Worm (Caenorhabditis elegans): ENCODE data around the gene C55A1.7.
"Not testable (repeated sequence)": the region's sequence is repeated elsewhere in the genome, so short reads cannot be mapped to it uniquely, and the experiment has no call there.

C55A1.7 gene

DNA sequence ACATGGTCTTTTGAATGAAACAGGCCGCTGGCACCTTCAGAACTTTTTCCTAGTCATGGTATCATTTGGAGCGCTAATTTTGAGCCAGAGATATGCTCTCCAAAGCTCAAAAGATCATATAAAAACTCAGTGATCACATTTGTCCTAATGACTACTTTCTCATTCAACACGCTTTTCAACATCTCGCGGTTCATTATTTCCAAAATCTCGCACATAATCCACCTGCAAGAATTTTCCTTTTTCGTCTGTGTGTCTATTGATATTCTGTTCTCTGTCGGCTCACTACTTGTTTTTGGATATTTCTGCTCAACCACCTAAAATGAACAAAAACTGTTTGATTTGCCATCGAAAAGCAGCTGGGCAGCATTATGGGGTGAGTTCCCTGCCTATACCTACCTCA, 26.3 kb upstream of the C55A1.7 start, which contains the start of gene nhr-51:
Gene nhr-51, plus strand, starts transcription at position 301 of the 400 bp plus-strand sequence.
- TF ChIP-seq zip-8 (tag; optimal IDR thresholded peaks at IDR 0.05) (no peak), ceh-83 (GFP tag; optimal IDR thresholded peaks at IDR 0.05) (no peak), nhr-12 (tag; optimal IDR thresholded peaks at IDR 0.05) (no peak), unc-39 (tag; optimal IDR thresholded peaks at IDR 0.05) (no peak), nhr-2 (tag; optimal IDR thresholded peaks at IDR 0.05) (no peak), mls-2 (tag; optimal IDR thresholded peaks at IDR 0.05) (no peak), tbx-8 (GFP tag; optimal IDR thresholded peaks at IDR 0.05) (no peak), nhr-28 (tag; optimal IDR thresholded peaks at IDR 0.05) (no peak), ztf-11 (tag; optimal IDR thresholded peaks at IDR 0.05) (no peak), sptf-1 (tag; optimal IDR thresholded peaks at IDR 0.05) (no peak), ceh-39 (tag; optimal IDR thresholded peaks at IDR 0.05) (no peak), elt-1 (tag; optimal IDR thresholded peaks at IDR 0.05; ENCODE audit: borderline replicate concordance, insufficient read depth) (no peak), cnd-1 (tag; optimal IDR thresholded peaks at IDR 0.05) (no peak), flh-1 (GFP tag; optimal IDR thresholded peaks at IDR 0.05) (no peak), bed-3 (GFP tag; optimal IDR thresholded peaks at IDR 0.05) (no peak), pha-4 (tag; optimal IDR thresholded peaks at IDR 0.05) (no peak)

DNA sequence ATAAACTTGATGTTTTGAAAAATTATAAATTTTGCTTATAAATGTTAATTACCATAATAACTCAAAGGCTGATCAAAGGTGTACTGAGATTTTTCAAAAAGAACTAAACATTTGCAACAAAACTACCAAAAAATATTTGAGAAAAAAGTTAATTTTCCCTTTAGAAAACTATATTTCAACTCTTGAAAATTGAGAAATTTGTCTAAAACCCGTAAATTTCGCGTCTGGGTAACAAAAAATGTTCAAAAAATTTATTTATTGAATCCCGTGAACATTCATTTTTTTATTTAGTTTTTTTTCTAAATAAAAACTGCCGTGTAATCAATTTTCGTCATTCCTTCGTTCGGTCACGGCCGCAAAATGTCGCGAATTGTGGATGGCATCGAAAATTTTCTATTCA, 22.7 kb upstream of the C55A1.7 start, which contains the start of gene K06B4.15:
Gene K06B4.15, plus strand, starts transcription at position 301 of the 400 bp plus-strand sequence.
- not testable (repeated sequence) for TF ChIP-seq flh-1 (GFP tag; optimal IDR thresholded peaks at IDR 0.05); drap-1 (GFP tag; optimal IDR thresholded peaks at IDR 0.05); ceh-39 (tag; optimal IDR thresholded peaks at IDR 0.05)

DNA sequence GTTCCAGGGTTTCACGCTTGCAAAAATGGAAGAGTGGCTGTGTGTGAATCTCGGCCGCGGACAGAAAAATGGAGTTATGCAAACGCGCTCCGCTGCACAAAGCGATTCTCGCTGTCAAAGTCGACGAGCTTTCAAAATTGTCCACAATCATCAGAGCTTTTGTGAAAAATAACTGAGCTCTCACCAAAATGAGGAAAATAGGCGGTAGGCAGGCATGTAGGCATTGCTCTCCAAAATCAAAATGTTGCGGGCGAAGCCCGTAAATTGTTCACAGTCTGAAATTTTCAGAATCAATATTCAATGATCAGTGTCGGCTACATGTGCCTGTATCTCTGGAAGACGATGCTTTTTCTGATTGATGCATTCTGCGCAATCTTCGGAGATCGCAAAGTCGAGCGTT, 21.4 kb upstream of the C55A1.7 start, which contains the start of gene K06B4.4:
Gene K06B4.4, plus strand, starts transcription at position 301 of the 400 bp plus-strand sequence.
- no peak for TF ChIP-seq flh-1 (GFP tag; optimal IDR thresholded peaks at IDR 0.05)
- no peak for TF ChIP-seq mab-5 (tag; optimal IDR thresholded peaks at IDR 0.05)
- no peak for TF ChIP-seq blmp-1 (tag; optimal IDR thresholded peaks at IDR 0.05)
- no peak for TF ChIP-seq mep-1 (tag; optimal IDR thresholded peaks at IDR 0.05)
- TF ChIP-seq nhr-76 (tag; optimal IDR thresholded peaks at IDR 0.05), result no peak
- TF ChIP-seq sem-2 (GFP tag; optimal IDR thresholded peaks at IDR 0.05), result no peak
- TF ChIP-seq unc-62 (GFP tag; optimal IDR thresholded peaks at IDR 0.05), result no peak
- no peak for TF ChIP-seq lin-13 (tag; optimal IDR thresholded peaks at IDR 0.05)
- no peak for TF ChIP-seq sptf-1 (tag; optimal IDR thresholded peaks at IDR 0.05)
- TF ChIP-seq unc-39 (tag; optimal IDR thresholded peaks at IDR 0.05), result no peak
- TF ChIP-seq ceh-83 (GFP tag; optimal IDR thresholded peaks at IDR 0.05), result no peak
- TF ChIP-seq mls-2 (tag; optimal IDR thresholded peaks at IDR 0.05), result no peak
- no peak for TF ChIP-seq ceh-39 (tag; optimal IDR thresholded peaks at IDR 0.05)
- TF ChIP-seq cnd-1 (tag; optimal IDR thresholded peaks at IDR 0.05), result no peak
- no peak for TF ChIP-seq elt-3 (tag; optimal IDR thresholded peaks at IDR 0.05)
- TF ChIP-seq nhr-28 (tag; optimal IDR thresholded peaks at IDR 0.05), result no peak
- TF ChIP-seq ztf-11 (tag; optimal IDR thresholded peaks at IDR 0.05), result no peak

DNA sequence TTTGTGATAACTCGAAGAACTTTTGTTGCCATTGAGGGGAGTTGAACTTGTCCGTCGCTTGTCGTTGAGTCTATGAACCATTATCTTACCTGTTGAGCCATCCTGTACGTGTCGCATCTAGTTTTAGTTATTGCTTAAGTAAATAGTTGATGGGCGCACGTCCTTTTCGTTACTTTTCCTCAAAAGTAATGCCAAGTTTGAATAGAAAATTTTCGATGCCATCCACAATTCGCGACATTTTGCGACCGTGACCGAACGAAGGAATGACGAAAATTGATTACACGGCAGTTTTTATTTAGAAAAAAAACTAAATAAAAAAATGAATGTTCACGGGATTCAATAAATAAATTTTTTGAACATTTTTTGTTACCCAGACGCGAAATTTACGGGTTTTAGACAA, 20.8 kb upstream of the C55A1.7 start, which contains the start of gene F53E4.1:
Gene F53E4.1, minus strand, starts transcription at position 101 of the 400 bp plus-strand sequence.
- TF ChIP-seq nhr-12 (tag; optimal IDR thresholded peaks at IDR 0.05); sem-2 (GFP tag; optimal IDR thresholded peaks at IDR 0.05); mep-1 (tag; optimal IDR thresholded peaks at IDR 0.05): not testable (repeated sequence)

DNA sequence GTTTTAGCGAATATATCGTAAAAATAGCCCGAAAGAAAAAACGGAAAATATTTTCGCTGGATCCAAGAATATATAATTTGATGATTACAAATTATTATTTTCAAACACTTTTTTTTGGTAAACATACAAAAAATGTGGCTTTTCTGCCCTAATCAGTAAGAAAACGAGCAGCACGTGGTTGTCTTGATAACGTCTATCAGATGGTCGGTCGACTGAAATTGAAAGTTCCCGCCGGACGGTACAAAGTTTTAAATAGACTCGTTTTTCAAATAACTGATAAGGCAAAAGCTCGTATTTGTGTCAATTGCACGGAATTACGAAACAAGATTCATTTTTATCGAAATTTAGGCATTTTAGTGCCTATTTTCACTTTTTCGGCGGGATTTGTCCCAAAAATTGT, 19.3 kb upstream of the C55A1.7 start:
- TF ChIP-seq nhr-237 (tag; optimal IDR thresholded peaks at IDR 0.05), result no peak
- TF ChIP-seq ceh-83 (GFP tag; optimal IDR thresholded peaks at IDR 0.05), result no peak
- no peak for TF ChIP-seq M03D4.4 (tag; optimal IDR thresholded peaks at IDR 0.05)

DNA sequence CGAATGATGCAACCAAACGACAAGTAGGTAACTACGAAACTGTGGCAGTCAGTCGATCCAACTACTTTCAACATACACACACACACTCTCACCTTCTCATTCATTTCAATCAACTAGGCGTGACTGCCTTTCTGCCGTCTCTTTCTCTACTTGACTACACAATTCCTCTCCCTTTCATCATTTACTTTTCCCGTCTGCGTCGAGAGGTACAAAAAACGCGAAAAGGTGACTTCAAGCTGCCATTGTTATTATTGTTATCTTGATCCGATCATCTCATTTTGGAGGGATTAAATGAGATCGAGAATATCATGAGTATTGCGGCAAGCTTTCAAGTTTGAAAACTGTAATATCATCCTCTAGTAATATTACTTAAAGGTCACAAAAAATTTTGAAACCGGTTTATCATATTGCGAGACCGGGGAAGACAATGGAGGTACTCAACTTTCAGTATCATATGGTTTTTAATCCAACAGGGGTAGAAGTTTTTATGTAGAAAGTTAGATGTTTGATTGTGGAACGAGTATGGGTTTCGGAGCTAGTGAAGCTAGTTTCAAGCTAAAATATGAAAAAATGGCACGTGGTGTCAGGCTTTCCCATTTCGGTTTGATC, 16.7 kb upstream of the C55A1.7 start:
- TF ChIP-seq elt-1 (tag; optimal IDR thresholded peaks at IDR 0.05; ENCODE audit: borderline replicate concordance, insufficient read depth) (peak; percentile 68), mab-5 (tag; optimal IDR thresholded peaks at IDR 0.05) (no peak), unc-62 (GFP tag; optimal IDR thresholded peaks at IDR 0.05) (peak; percentile 68), ztf-11 (tag; optimal IDR thresholded peaks at IDR 0.05) (no peak), unc-120 (tag; optimal IDR thresholded peaks at IDR 0.05; ENCODE audit: poor library complexity, severe bottlenecking) (no peak), ceh-43 (GFP tag; optimal IDR thresholded peaks at IDR 0.05) (no peak), hlh-1 (tag; optimal IDR thresholded peaks at IDR 0.05) (peak; percentile 9), ham-2 (GFP tag; optimal IDR thresholded peaks at IDR 0.05) (no peak)
